Fruit fly (Drosophila melanogaster) whole organism, adult: ENCODE measurements around the gene PMP34.

Experiments used
- CG11617 ChIP-seq: fragments of 200-800 bp; sonication (Bioruptor generic); optimal IDR thresholded peaks from 2 replicates; lab custom pipeline; 2017; ENCODE audit warnings: mild to moderate bottlenecking, missing biosample characterization, missing genetic modification reagents, missing genetic modification characterization
- CG14711 ChIP-seq: fragments of 200-800 bp; sonication (Bioruptor generic); optimal IDR thresholded peaks from 2 replicates; lab custom pipeline; 2018; ENCODE audit warnings: missing biosample characterization, mild to moderate bottlenecking, missing genetic modification characterization, moderate library complexity
- CG33017 ChIP-seq: fragments of 200-800 bp; sonication (Bioruptor generic); optimal IDR thresholded peaks from 2 replicates; lab custom pipeline; 2018; ENCODE audit warnings: missing biosample characterization, mild to moderate bottlenecking, missing genetic modification characterization, moderate library complexity
- CG5204 ChIP-seq: fragments of 200-800 bp; sonication (Bioruptor generic); optimal IDR thresholded peaks from 2 replicates; lab custom pipeline; 2016; ENCODE audit warnings: missing biosample characterization, missing genetic modification characterization
- CG7101 ChIP-seq: fragments of 200-800 bp; sonication (Bioruptor generic); optimal IDR thresholded peaks from 2 replicates; lab custom pipeline; 2018; ENCODE audit warnings: missing biosample characterization, mild to moderate bottlenecking, missing genetic modification characterization, moderate library complexity
- Clk ChIP-seq: fragments of 200-800 bp; sonication (Bioruptor generic); optimal IDR thresholded peaks from 2 replicates; lab custom pipeline; 2017; ENCODE audit warnings: missing biosample characterization, missing genetic modification characterization
- Crg-1 ChIP-seq: fragments of 200-800 bp; sonication (Bioruptor generic); optimal IDR thresholded peaks from 2 replicates; lab custom pipeline; 2016; ENCODE audit warnings: missing biosample characterization, missing genetic modification characterization
- Hr96 ChIP-seq: fragments of 200-800 bp; sonication (Bioruptor generic); optimal IDR thresholded peaks from 2 replicates; lab custom pipeline; 2016; ENCODE audit warnings: missing biosample characterization, missing genetic modification characterization
- Mnt ChIP-seq: fragments of 200-800 bp; sonication (Bioruptor generic); optimal IDR thresholded peaks from 2 replicates; lab custom pipeline; 2016; ENCODE audit warnings: missing biosample characterization, mild to moderate bottlenecking, missing genetic modification characterization
- bab1 ChIP-seq: fragments of 200-800 bp; sonication (Bioruptor generic); optimal IDR thresholded peaks from 3 replicates; lab custom pipeline; 2019; ENCODE audit warnings: missing biosample characterization, mild to moderate bottlenecking, missing genetic modification characterization, moderate library complexity
- cic ChIP-seq: fragments of 200-800 bp; sonication (Bioruptor generic); optimal IDR thresholded peaks from 2 replicates; lab custom pipeline; 2017; ENCODE audit warnings: missing biosample characterization, mild to moderate bottlenecking, missing genetic modification characterization, moderate library complexity
- kay ChIP-seq: fragments of 200-800 bp; sonication (Bioruptor generic); peaks from one replicate; lab custom pipeline; 2016; ENCODE audit warnings: missing biosample characterization, missing genetic modification characterization, borderline replicate concordance
- pad ChIP-seq: fragments of 200-800 bp; sonication (Bioruptor generic); optimal IDR thresholded peaks from 3 replicates; lab custom pipeline; 2017; ENCODE audit warnings: missing biosample characterization, missing genetic modification characterization, mild to moderate bottlenecking, moderate library complexity, missing genetic modification reagents
- toe ChIP-seq: fragments of 200-800 bp; sonication (Bioruptor generic); optimal IDR thresholded peaks from 2 replicates; lab custom pipeline; 2016; ENCODE audit warnings: missing biosample characterization, missing genetic modification characterization

dm6 chr3L:4270949-4271827 is 47.4 kb upstream of the PMP34 start:
- TF ChIP-seq Hr96 (GFP tag; lab: Kevin White, UChicago) (no peak), Clk (GFP tag; lab: Kevin White, UChicago) (no peak), kay (GFP tag; lab: Kevin White, UChicago) (no peak), pad (GFP tag; lab: Kevin White, UChicago) (no peak), CG14711 (tag; lab: Kevin White, UChicago) (no peak), Crg-1 (GFP tag; lab: Kevin White, UChicago) (no peak), CG5204 (GFP tag; lab: Kevin White, UChicago) (no peak), bab1 (GFP tag; lab: Kevin White, UChicago) (no peak), CG33017 (no peak), toe (GFP tag; lab: Kevin White, UChicago) (no peak), CG7101 (tag; lab: Kevin White, UChicago) (no peak), CG11617 (no peak), Mnt (no peak), cic (no peak)
